Worm (Caenorhabditis elegans): Measurements from ENCODE around the gene F52D2.7.

- TF ChIP-seq lin-13 (tag; optimal IDR thresholded peaks at IDR 0.05) (no peak), blmp-1 (tag; optimal IDR thresholded peaks at IDR 0.05) (no peak), elt-1 (tag; optimal IDR thresholded peaks at IDR 0.05; ENCODE audit: borderline replicate concordance, insufficient read depth) (no peak), pha-4 (tag; optimal IDR thresholded peaks at IDR 0.05) (no peak), nhr-12 (tag; optimal IDR thresholded peaks at IDR 0.05) (no peak), unc-62 (GFP tag; optimal IDR thresholded peaks at IDR 0.05) (no peak), lsy-2 (tag; optimal IDR thresholded peaks at IDR 0.05) (no peak), elt-3 (tag; optimal IDR thresholded peaks at IDR 0.05) (no peak), ces-1 (GFP tag; optimal IDR thresholded peaks at IDR 0.05) (no peak), ztf-11 (tag; optimal IDR thresholded peaks at IDR 0.05) (no peak), snpc-4 (tag; optimal IDR thresholded peaks at IDR 0.05) (no peak)
Measured at ce11 chrX:1964411-1964810, 2.0 kb downstream of the F52D2.7 start.
